Fruit fly (Drosophila melanogaster): Measurements from ENCODE around the gene CG43083.

dm6 chr3L:15655910-15656309, 7.5 kb downstream of the CG43083 start, which contains the start of gene Eig71Ee:
- no peak for TF ChIP-seq ab (GFP tag; optimal IDR thresholded peaks at IDR 0.05)
- no peak for TF ChIP-seq odd (GFP tag; optimal IDR thresholded peaks at IDR 0.05)
- TF ChIP-seq CG14667 (GFP tag; IDR thresholded peaks at IDR 0.05) = no peak
- TF ChIP-seq CG13123 (GFP tag; optimal IDR thresholded peaks at IDR 0.05) = no peak
